Worm (Caenorhabditis elegans) whole organism, young adult: ENCODE results near the gene clec-223.

ENCODE experiments used
- C06A6.2 ChIP-seq: fragments of 200-800 bp; sonication (Bioruptor generic); conservative IDR thresholded peaks from 2 replicates; pipeline ENCODE4 v1.3.6; 2022; ENCODE audit warnings: missing genetic modification characterization, missing compliant biosample characterization
- F22D6.2 ChIP-seq: sonication (generic microtip); optimal IDR thresholded peaks from 2 replicates; lab custom pipeline; 2016; ENCODE audit warnings: mild to moderate bottlenecking, missing genetic modification characterization, missing compliant biosample characterization
- F33H1.4 ChIP-seq: fragments of 200-800 bp; sonication (Bioruptor generic); IDR thresholded peaks from 2 replicates; pipeline ENCODE4 v1.3.6; 2022; ENCODE audit warnings: missing genetic modification reagents, missing genetic modification characterization, missing compliant biosample characterization
- F49E8.2 ChIP-seq: sonication (generic microtip); optimal IDR thresholded peaks from 3 replicates; lab custom pipeline; 2017; ENCODE audit warnings: missing genetic modification characterization, mild to moderate bottlenecking, missing compliant biosample characterization, antibody characterized with exemption, moderate library complexity; ENCODE audit not compliant: insufficient read depth
- K11D2.4 ChIP-seq: fragments of 200-800 bp; sonication (Bioruptor generic); IDR thresholded peaks from 2 replicates; pipeline ENCODE4 v1.3.6; 2022; ENCODE audit warnings: missing genetic modification reagents, missing genetic modification characterization, missing compliant biosample characterization
- K12H6.12 ChIP-seq: fragments of 200-800 bp; sonication (Bioruptor generic); optimal IDR thresholded peaks from 2 replicates; lab custom pipeline; 2018; ENCODE audit warnings: mild to moderate bottlenecking, missing genetic modification characterization, missing compliant biosample characterization
- T07F8.4 ChIP-seq: sonication (generic microtip); optimal IDR thresholded peaks from 2 replicates; lab custom pipeline; 2016; ENCODE audit warnings: mild to moderate bottlenecking, missing genetic modification characterization, moderate library complexity, missing compliant biosample characterization
- Y56A3A.18 ChIP-seq: fragments of 200-800 bp; sonication (Bioruptor generic); IDR thresholded peaks from 2 replicates; pipeline ENCODE4 v1.3.6; 2022; ENCODE audit warnings: missing genetic modification reagents, missing genetic modification characterization, missing compliant biosample characterization
- Y79H2A.3 ChIP-seq: fragments of 200-800 bp; sonication (Bioruptor generic); conservative IDR thresholded peaks from 2 replicates; pipeline ENCODE4 v1.3.6; 2022; ENCODE audit warnings: missing genetic modification reagents, missing genetic modification characterization, missing compliant biosample characterization
- atf-7 ChIP-seq: sonication (generic microtip); optimal IDR thresholded peaks from 2 replicates; lab custom pipeline; 2017; ENCODE audit warnings: mild to moderate bottlenecking, missing genetic modification characterization, missing compliant biosample characterization
- ccch-3 ChIP-seq: fragments of 200-800 bp; sonication (Bioruptor generic); optimal IDR thresholded peaks from 2 replicates; lab custom pipeline; 2018; ENCODE audit warnings: mild to moderate bottlenecking, missing genetic modification characterization, missing compliant biosample characterization
- cebp-1 ChIP-seq, 2 experiments: fragments of 200-800 bp in 1 of 2; sonication (Bioruptor generic) in 1 of 2; sonication (generic microtip) in 1 of 2; IDR thresholded peaks in 1 of 2; optimal IDR thresholded peaks in 1 of 2; 2 replicates each; pipeline versions ENCODE4 v1.3.6 to Lab custom; 2017 to 2022; ENCODE audit warnings: missing compliant biosample characterization in 2 of 2, missing genetic modification characterization in 2 of 2, mild to moderate bottlenecking in 1 of 2, missing genetic modification reagents in 1 of 2, moderate library complexity in 1 of 2
- ceh-100 ChIP-seq: fragments of 200-800 bp; sonication (Bioruptor generic); IDR thresholded peaks from 2 replicates; pipeline ENCODE4 v1.3.6; 2022; ENCODE audit warnings: missing genetic modification reagents, missing genetic modification characterization, missing compliant biosample characterization
- dox-1 ChIP-seq: fragments of 200-800 bp; sonication (Bioruptor generic); IDR thresholded peaks from 2 replicates; pipeline ENCODE4 v1.3.6; 2022; ENCODE audit warnings: missing genetic modification reagents, missing genetic modification characterization, missing compliant biosample characterization
- fkh-3 ChIP-seq: sonication (generic microtip); optimal IDR thresholded peaks from 2 replicates; lab custom pipeline; 2016; ENCODE audit warnings: mild to moderate bottlenecking, missing genetic modification characterization, missing compliant biosample characterization
- gei-17 ChIP-seq: fragments of 200-800 bp; sonication (Bioruptor generic); optimal IDR thresholded peaks from 2 replicates; lab custom pipeline; 2018; ENCODE audit warnings: mild to moderate bottlenecking, missing genetic modification characterization, missing compliant biosample characterization
- him-1 ChIP-seq: sonication (generic microtip); optimal IDR thresholded peaks from 2 replicates; lab custom pipeline; 2016; ENCODE audit warnings: missing genotype, missing genetic modification reagents, missing genetic modification characterization, missing compliant biosample characterization
- hlh-12 ChIP-seq: sonication (generic microtip); optimal IDR thresholded peaks from 2 replicates; lab custom pipeline; 2016; ENCODE audit warnings: missing genetic modification characterization, missing compliant biosample characterization
- hlh-26 ChIP-seq: fragments of 200-800 bp; sonication (Bioruptor generic); conservative IDR thresholded peaks from 2 replicates; pipeline ENCODE4 v1.3.6; 2022; ENCODE audit warnings: missing genetic modification reagents, missing genetic modification characterization, missing compliant biosample characterization
- hmg-1.2 ChIP-seq: fragments of 200-800 bp; sonication (Bioruptor generic); IDR thresholded peaks from 2 replicates; pipeline ENCODE4 v1.3.6; 2022; ENCODE audit warnings: missing genetic modification reagents, missing genetic modification characterization, missing compliant biosample characterization
- hmg-20 ChIP-seq: fragments of 200-800 bp; sonication (Bioruptor generic); IDR thresholded peaks from 2 replicates; pipeline ENCODE4 v1.3.6; 2022; ENCODE audit warnings: missing genetic modification reagents, missing genetic modification characterization, missing compliant biosample characterization
- hrde-1 ChIP-seq: sonication (generic microtip); optimal IDR thresholded peaks from 2 replicates; lab custom pipeline; 2016; ENCODE audit warnings: missing genetic modification characterization, mild to moderate bottlenecking, missing compliant biosample characterization, moderate library complexity, missing genotype, missing genetic modification reagents, borderline replicate concordance
- hsf-1 ChIP-seq: fragments of 200-800 bp; sonication (Bioruptor generic); IDR thresholded peaks from 2 replicates; pipeline ENCODE4 v1.3.6; 2022; ENCODE audit warnings: missing genetic modification reagents, missing genetic modification characterization, missing compliant biosample characterization
- let-526 ChIP-seq: fragments of 200-800 bp; sonication (Bioruptor generic); IDR thresholded peaks from 2 replicates; pipeline ENCODE4 v1.3.6; 2022; ENCODE audit warnings: missing genetic modification reagents, missing genetic modification characterization, missing compliant biosample characterization
- lin-26 ChIP-seq: fragments of 200-800 bp; sonication (Bioruptor generic); IDR thresholded peaks from 2 replicates; pipeline ENCODE4 v1.3.6; 2022; ENCODE audit warnings: missing genetic modification reagents, missing genetic modification characterization, missing compliant biosample characterization
- madf-6 ChIP-seq: fragments of 200-800 bp; sonication (Bioruptor generic); IDR thresholded peaks from 2 replicates; pipeline ENCODE4 v1.3.6; 2022; ENCODE audit warnings: missing genetic modification reagents, missing genetic modification characterization, missing compliant biosample characterization
- mel-28 ChIP-seq: sonication (generic microtip); optimal IDR thresholded peaks from 2 replicates; lab custom pipeline; 2016; ENCODE audit warnings: borderline replicate concordance, mild to moderate bottlenecking, missing genetic modification characterization, missing compliant biosample characterization
- mxl-1 ChIP-seq: sonication (generic microtip); optimal IDR thresholded peaks from 2 replicates; lab custom pipeline; 2016; ENCODE audit warnings: missing genetic modification characterization, missing compliant biosample characterization
- nfya-2 ChIP-seq: fragments of 200-800 bp; sonication (Bioruptor generic); IDR thresholded peaks from 2 replicates; pipeline ENCODE4 v1.3.6; 2022; ENCODE audit warnings: missing genetic modification reagents, missing genetic modification characterization, missing compliant biosample characterization
- nhr-120 ChIP-seq: fragments of 200-800 bp; sonication (Bioruptor generic); IDR thresholded peaks from 2 replicates; pipeline ENCODE4 v1.3.6; 2022; ENCODE audit warnings: missing genetic modification characterization, missing compliant biosample characterization
- nhr-90 ChIP-seq: sonication (generic microtip); optimal IDR thresholded peaks from 2 replicates; lab custom pipeline; 2016; ENCODE audit warnings: missing genotype, mild to moderate bottlenecking, missing genetic modification characterization, missing compliant biosample characterization
- rcor-1 ChIP-seq: fragments of 200-800 bp; sonication (Bioruptor generic); IDR thresholded peaks from 2 replicates; pipeline ENCODE4 v1.3.6; 2022; ENCODE audit warnings: missing genetic modification reagents, missing genetic modification characterization, missing compliant biosample characterization
- sdz-38 ChIP-seq: sonication (generic microtip); optimal IDR thresholded peaks from 2 replicates; lab custom pipeline; 2016; ENCODE audit warnings: missing genotype, missing genetic modification characterization, missing compliant biosample characterization
- sea-2 ChIP-seq: fragments of 200-800 bp; sonication (Bioruptor generic); IDR thresholded peaks from 2 replicates; pipeline ENCODE4 v1.3.6; 2022; ENCODE audit warnings: missing genetic modification characterization, missing compliant biosample characterization
- snpc-1.1 ChIP-seq: sonication (generic microtip); optimal IDR thresholded peaks from 2 replicates; lab custom pipeline; 2017; ENCODE audit warnings: missing genetic modification characterization, mild to moderate bottlenecking, missing compliant biosample characterization, antibody characterized with exemption, moderate library complexity, missing genotype, missing genetic modification reagents; ENCODE audit not compliant: insufficient read depth
- snpc-4 ChIP-seq, 5 experiments: fragments of 150-350 bp in 1 of 5; sonication (generic microtip) in 4 of 5; optimal IDR thresholded peaks; 2 replicates each; lab custom pipeline; 2014 to 2018; ENCODE audit warnings: missing genetic modification characterization in 5 of 5, missing biosample characterization in 3 of 5, antibody characterized with exemption in 2 of 5, mild to moderate bottlenecking in 2 of 5, missing compliant biosample characterization in 2 of 5, missing genotype in 2 of 5, moderate library complexity in 2 of 5, missing genetic modification reagents in 1 of 5
- somi-1 ChIP-seq: fragments of 200-800 bp; sonication (Bioruptor generic); optimal IDR thresholded peaks from 2 replicates; lab custom pipeline; 2018; ENCODE audit warnings: mild to moderate bottlenecking, missing genetic modification characterization, missing compliant biosample characterization
- sptf-2 ChIP-seq: fragments of 200-800 bp; sonication (Bioruptor generic); optimal IDR thresholded peaks from 2 replicates; lab custom pipeline; 2018; ENCODE audit warnings: mild to moderate bottlenecking, missing genetic modification characterization, missing compliant biosample characterization
- tbp1 ChIP-seq: fragments of 200-800 bp; sonication (Bioruptor generic); optimal IDR thresholded peaks from 2 replicates; lab custom pipeline; 2018; ENCODE audit warnings: mild to moderate bottlenecking, missing genetic modification characterization, missing compliant biosample characterization
- unc-130 ChIP-seq: sonication (generic microtip); optimal IDR thresholded peaks from 2 replicates; lab custom pipeline; 2016; ENCODE audit warnings: missing genetic modification reagents, missing genetic modification characterization, missing compliant biosample characterization
- unc-62 ChIP-seq: fragments of 150-350 bp; optimal IDR thresholded peaks from 2 replicates; lab custom pipeline; 2014; ENCODE audit warnings: missing biosample characterization, missing genetic modification reagents, missing genetic modification characterization
- xnd-1 ChIP-seq: sonication (generic microtip); optimal IDR thresholded peaks from 2 replicates; lab custom pipeline; 2016; ENCODE audit warnings: missing genotype, missing genetic modification reagents, missing genetic modification characterization, missing compliant biosample characterization
- zfh-2 ChIP-seq: fragments of 200-800 bp; sonication (Bioruptor generic); conservative IDR thresholded peaks from 2 replicates; pipeline ENCODE4 v1.3.6; 2022; ENCODE audit warnings: missing genetic modification reagents, missing genetic modification characterization, missing compliant biosample characterization
- zim-3 ChIP-seq: sonication (generic microtip); optimal IDR thresholded peaks from 2 replicates; lab custom pipeline; 2017; ENCODE audit warnings: mild to moderate bottlenecking, missing genetic modification characterization, moderate library complexity, missing compliant biosample characterization
- ztf-3 ChIP-seq: fragments of 200-800 bp; sonication (Bioruptor generic); optimal IDR thresholded peaks from 2 replicates; lab custom pipeline; 2018; ENCODE audit warnings: mild to moderate bottlenecking, missing genetic modification characterization, missing compliant biosample characterization

clec-223 gene

ce11 chrV:11314025-11314880 is 41.3 kb downstream of the clec-223 start (continued):
- TF ChIP-seq ccch-3 (GFP tag; lab: Kevin White, UChicago) (peak; percentile 90), dox-1 (peak; percentile 98), C06A6.2 (GFP tag; lab: Robert Waterston, UW) (peak; percentile 82), mel-28 (tag; lab: Kevin White, UChicago) (peak; percentile 89), hsf-1 (GFP tag; lab: Robert Waterston, UW) (peak; percentile 78), atf-7 (tag; lab: Kevin White, UChicago) (peak; percentile 95), F22D6.2 (tag; lab: Kevin White, UChicago) (peak; percentile 71), him-1 (tag; lab: Kevin White, UChicago) (peak; percentile 96), somi-1 (GFP tag; lab: Kevin White, UChicago) (peak; percentile 95), madf-6 (GFP tag; lab: Robert Waterston, UW) (peak; percentile 90), hlh-12 (tag; lab: Kevin White, UChicago) (peak; percentile 90), nhr-120 (peak; percentile 99), nhr-90 (tag; lab: Kevin White, UChicago) (peak; percentile 97), hrde-1 (tag; lab: Kevin White, UChicago) (peak; percentile 94), snpc-1.1 (tag; lab: Kevin White, UChicago) (peak; percentile 87), Y79H2A.3 (GFP tag; lab: Robert Waterston, UW) (peak; percentile 93), T07F8.4 (peak; percentile 96), zfh-2 (GFP tag; lab: Robert Waterston, UW) (peak; percentile 96), K12H6.12 (tag; lab: Kevin White, UChicago) (peak; percentile 90), zim-3 (peak; percentile 99), gei-17 (GFP tag; lab: Kevin White, UChicago) (peak; percentile 87), snpc-4 (GFP tag; optimal IDR thresholded peaks at IDR 0.05; lab: Kevin White, UChicago) (peak; percentile 87), snpc-4 (tag; optimal IDR thresholded peaks at IDR 0.05; lab: Kevin White, UChicago) (peak; percentile 68 to 91 (median 88)), let-526 (GFP tag; lab: Robert Waterston, UW) (peak; percentile 97), unc-130 (GFP tag; lab: Kevin White, UChicago) (peak; percentile 93), unc-62 (GFP tag; lab: Kevin White, UChicago) (peak; percentile 25), tbp1 (GFP tag; lab: Kevin White, UChicago) (peak; percentile 100), hmg-20 (peak; percentile 92), xnd-1 (peak; percentile 29), Y56A3A.18 (peak; percentile 99), K11D2.4 (GFP tag; lab: Robert Waterston, UW) (peak; percentile 89), lin-26 (GFP tag; lab: Robert Waterston, UW) (peak; percentile 100), sdz-38 (tag; lab: Kevin White, UChicago) (peak; percentile 57), rcor-1 (GFP tag; lab: Robert Waterston, UW) (peak; percentile 95), ceh-100 (GFP tag; lab: Robert Waterston, UW) (peak; percentile 86), fkh-3 (peak; percentile 99), mxl-1 (tag; lab: Kevin White, UChicago) (peak; percentile 98), F49E8.2 (tag; lab: Kevin White, UChicago) (peak; percentile 93), ztf-3 (peak; percentile 92), F33H1.4 (peak; percentile 67), nfya-2 (GFP tag; lab: Robert Waterston, UW) (peak; percentile 92; the same call in 1 of the 2 replicates), hmg-1.2 (GFP tag; lab: Robert Waterston, UW) (peak; percentile 90), cebp-1 (GFP tag; IDR thresholded peaks at IDR 0.05; lab: Robert Waterston, UW) (peak; percentile 85), cebp-1 (tag; optimal IDR thresholded peaks at IDR 0.05; lab: Kevin White, UChicago) (peak; percentile 93), sptf-2 (GFP tag; lab: Kevin White, UChicago) (peak; percentile 99), sea-2 (GFP tag; lab: Robert Waterston, UW) (peak; percentile 94), hlh-26 (GFP tag; lab: Robert Waterston, UW) (peak; percentile 84)
